Fruit fly (Drosophila melanogaster) whole organism, pupa: ENCODE data around the gene ihog.

Experiments used
- CG13204 ChIP-seq: fragments of 200-800 bp; sonication (Bioruptor generic); optimal IDR thresholded peaks from 2 replicates; lab custom pipeline; 2018; ENCODE audit warnings: missing biosample characterization, mild to moderate bottlenecking, missing genetic modification characterization, moderate library complexity
- CG34367 ChIP-seq: fragments of 200-800 bp; sonication (Bioruptor generic); optimal IDR thresholded peaks from 2 replicates; lab custom pipeline; 2018; ENCODE audit warnings: missing biosample characterization, mild to moderate bottlenecking, missing genetic modification characterization
- CG4496 ChIP-seq: fragments of 200-800 bp; sonication (Bioruptor generic); IDR thresholded peaks from 3 replicates; pipeline ENCODE4 v1.3.6; 2022; ENCODE audit warnings: missing biosample characterization, missing genetic modification characterization
- EcR ChIP-seq: fragments of 200-800 bp; sonication (Bioruptor generic); optimal IDR thresholded peaks from 3 replicates; lab custom pipeline; 2019; ENCODE audit warnings: missing biosample characterization, missing genetic modification characterization, mild to moderate bottlenecking, moderate library complexity, missing genetic modification reagents

dm6 chr2L:6964632-6965031 is 16.0 kb upstream of the ihog start:
- TF ChIP-seq CG4496 (GFP tag; lab: Robert Waterston, UW) (no peak), EcR (no peak), CG34367 (tag; lab: Kevin White, UChicago) (no peak), CG13204 (no peak)
